Fruit fly (Drosophila melanogaster): Measurements from ENCODE around the gene CG32485.

The CG32485 gene

dm6 chr3L:3035769-3036583 is 14.1 kb upstream of the CG32485 start (continued):
- TF ChIP-seq CG7987 (GFP tag; optimal IDR thresholded peaks at IDR 0.05): peak; percentile 46
- peak; percentile 69; the same call in 1 of the 2 replicates for TF ChIP-seq stc (GFP tag; IDR thresholded peaks at IDR 0.05)
- TF ChIP-seq CG15073 (GFP tag; optimal IDR thresholded peaks at IDR 0.05): no peak
- TF ChIP-seq Hr51 (GFP tag; optimal IDR thresholded peaks at IDR 0.05): peak; percentile 71 to 89
- TF ChIP-seq CG9609 (GFP tag; optimal IDR thresholded peaks at IDR 0.05): peak; percentile 61
- TF ChIP-seq Oli (tag; optimal IDR thresholded peaks at IDR 0.05): peak; percentile 86
- peak; percentile 54 for TF ChIP-seq grn (GFP tag; optimal IDR thresholded peaks at IDR 0.05)
- TF ChIP-seq CHES-1-like (GFP tag; optimal IDR thresholded peaks at IDR 0.05): peak; percentile 65
- peak; percentile 13 for TF ChIP-seq maf-S (GFP tag; optimal IDR thresholded peaks at IDR 0.05)
- peak in 1 of 2 experiments; percentile 78 for TF ChIP-seq Eip74EF (GFP tag; optimal IDR thresholded peaks at IDR 0.05)
- no peak for TF ChIP-seq prd (optimal IDR thresholded peaks at IDR 0.05)
- TF ChIP-seq prd (GFP tag; IDR thresholded peaks at IDR 0.05): peak; percentile 77
- peak; percentile 40 for TF ChIP-seq CG3838 (GFP tag; optimal IDR thresholded peaks at IDR 0.05)
- TF ChIP-seq CG32532 (GFP tag; IDR thresholded peaks at IDR 0.05): peak; percentile 76
- TF ChIP-seq Hand (GFP tag; optimal IDR thresholded peaks at IDR 0.05): peak; percentile 73
- TF ChIP-seq eyg (GFP tag; optimal IDR thresholded peaks at IDR 0.05): peak; percentile 58
- peak; percentile 99 for TF ChIP-seq CG4820 (GFP tag; optimal IDR thresholded peaks at IDR 0.05)
- TF ChIP-seq lmd (GFP tag; IDR thresholded peaks at IDR 0.05): peak; percentile 72
- no peak for TF ChIP-seq CkIIα-i1 (GFP tag; IDR thresholded peaks at IDR 0.05)
- TF ChIP-seq Myb (GFP tag; optimal IDR thresholded peaks at IDR 0.05): peak; percentile 21
- TF ChIP-seq tx (GFP tag; optimal IDR thresholded peaks at IDR 0.05): peak; percentile 55
- peak; percentile 63 for TF ChIP-seq Aef1 (GFP tag; IDR thresholded peaks at IDR 0.05)
- TF ChIP-seq br (optimal IDR thresholded peaks at IDR 0.05): no peak
- peak; percentile 61 for TF ChIP-seq Abd-B (GFP tag; optimal IDR thresholded peaks at IDR 0.05)
- TF ChIP-seq Dp (GFP tag; optimal IDR thresholded peaks at IDR 0.05): no peak
- peak; percentile 42 for TF ChIP-seq Atf3 (GFP tag; optimal IDR thresholded peaks at IDR 0.05)
- peak; percentile 77 for TF ChIP-seq CG9817 (tag; optimal IDR thresholded peaks at IDR 0.05)
- peak; percentile 68 for TF ChIP-seq sd (tag; optimal IDR thresholded peaks at IDR 0.05)
- TF ChIP-seq Doc2 (GFP tag; IDR thresholded peaks at IDR 0.05): no peak
- TF ChIP-seq Hey (tag; optimal IDR thresholded peaks at IDR 0.05): peak; percentile 29
- TF ChIP-seq cad (GFP tag; optimal IDR thresholded peaks at IDR 0.05): no peak
- peak; percentile 26 for TF ChIP-seq stwl (tag; optimal IDR thresholded peaks at IDR 0.05)
- TF ChIP-seq CG11504 (tag; optimal IDR thresholded peaks at IDR 0.05): peak; percentile 89
- TF ChIP-seq TFAM (GFP tag; optimal IDR thresholded peaks at IDR 0.05): peak; percentile 26
- TF ChIP-seq Doc3 (GFP tag; IDR thresholded peaks at IDR 0.05; ENCODE audit: partially characterized antibody): no peak
- TF ChIP-seq p53 (GFP tag; optimal IDR thresholded peaks at IDR 0.05): no peak
- no peak for TF ChIP-seq Ravus (GFP tag; IDR thresholded peaks at IDR 0.05)
- TF ChIP-seq Gug (GFP tag; IDR thresholded peaks at IDR 0.05): peak; percentile 31; the same call in 1 of the 4 replicates
- peak; percentile 32 for TF ChIP-seq oc (tag; optimal IDR thresholded peaks at IDR 0.05)
- peak; percentile 85 for TF ChIP-seq sug (tag; optimal IDR thresholded peaks at IDR 0.05)
- peak; percentile 68 for TF ChIP-seq Jarid2 (GFP tag; optimal IDR thresholded peaks at IDR 0.05)
- TF ChIP-seq wor (GFP tag; IDR thresholded peaks at IDR 0.05): peak; percentile 40; the same call in 1 of the 2 replicates
- peak; percentile 35; the same call in 1 of the 2 replicates for TF ChIP-seq al (GFP tag; IDR thresholded peaks at IDR 0.05)
- TF ChIP-seq toy (GFP tag; IDR thresholded peaks at IDR 0.05): 0 out of 2 replicates have a peak, but pooled peaks have one; percentile 9
- peak; percentile 74 for TF ChIP-seq Oaz (GFP tag; IDR thresholded peaks at IDR 0.05)
- peak; percentile 87 for TF ChIP-seq CG12299 (tag; optimal IDR thresholded peaks at IDR 0.05)
- TF ChIP-seq phol (tag; optimal IDR thresholded peaks at IDR 0.05): peak; percentile 88
- peak; percentile 80 for TF ChIP-seq CG18476 (GFP tag; optimal IDR thresholded peaks at IDR 0.05)
- peak; percentile 74 for TF ChIP-seq H2.0 (GFP tag; IDR thresholded peaks at IDR 0.05)
- TF ChIP-seq CG1602 (GFP tag; optimal IDR thresholded peaks at IDR 0.05): peak; percentile 55

Measured in whole organism, embryonic.